Fruit fly (Drosophila melanogaster) whole organism, embryonic: ENCODE results near the gene CG43999.

Source experiments
- BtbVII ChIP-seq: fragments of 200-800 bp; sonication (Bioruptor generic); optimal IDR thresholded peaks from 3 replicates; lab custom pipeline; 2017; ENCODE audit warnings: missing biosample characterization, mild to moderate bottlenecking, missing genetic modification characterization
- CG10209 ChIP-seq: fragments of 200-800 bp; sonication (Bioruptor generic); optimal IDR thresholded peaks from 3 replicates; lab custom pipeline; 2017; ENCODE audit warnings: missing biosample characterization, mild to moderate bottlenecking, missing genetic modification characterization, missing genetic modification reagents
- CG10366 ChIP-seq: fragments of 200-800 bp; sonication (Bioruptor generic); IDR thresholded peaks from 2 replicates; pipeline ENCODE4 v1.3.6; 2022; ENCODE audit warnings: missing biosample characterization, missing genetic modification characterization
- CG11093 ChIP-seq: fragments of 200-800 bp; sonication (Bioruptor generic); IDR thresholded peaks from 3 replicates; pipeline ENCODE4 v1.3.6; 2022; ENCODE audit warnings: missing biosample characterization, missing genetic modification characterization
- CG11695 ChIP-seq: fragments of 200-800 bp; sonication (Bioruptor generic); IDR thresholded peaks from 3 replicates; pipeline ENCODE4 v1.3.6; 2022; ENCODE audit warnings: missing biosample characterization, missing genetic modification characterization
- CG12104 ChIP-seq: fragments of 200-800 bp; sonication (Bioruptor generic); optimal IDR thresholded peaks from 3 replicates; lab custom pipeline; 2016; ENCODE audit warnings: missing biosample characterization, missing genetic modification characterization
- CG12769 ChIP-seq: fragments of 200-800 bp; sonication (Bioruptor generic); optimal IDR thresholded peaks from 2 replicates; lab custom pipeline; 2019; ENCODE audit warnings: missing biosample characterization, mild to moderate bottlenecking, missing genetic modification characterization, moderate library complexity
- CG13296 ChIP-seq: fragments of 200-800 bp; sonication (Bioruptor generic); optimal IDR thresholded peaks from 3 replicates; lab custom pipeline; 2018; ENCODE audit warnings: missing biosample characterization, mild to moderate bottlenecking, missing genetic modification characterization
- CG14441 ChIP-seq: fragments of 200-800 bp; sonication (Bioruptor generic); IDR thresholded peaks from 2 replicates; pipeline ENCODE4 v1.3.6; 2022; ENCODE audit warnings: missing biosample characterization, missing genetic modification characterization
- CG15269 ChIP-seq: fragments of 200-800 bp; sonication (Bioruptor generic); optimal IDR thresholded peaks from 2 replicates; lab custom pipeline; 2018; ENCODE audit warnings: missing biosample characterization, mild to moderate bottlenecking, missing genetic modification characterization, moderate library complexity
- CG1603 ChIP-seq: fragments of 200-800 bp; sonication (Bioruptor generic); optimal IDR thresholded peaks from 2 replicates; lab custom pipeline; 2019; ENCODE audit warnings: missing biosample characterization, mild to moderate bottlenecking, missing genetic modification characterization, moderate library complexity
- CG17359 ChIP-seq: fragments of 200-800 bp; sonication (Bioruptor generic); optimal IDR thresholded peaks from 3 replicates; lab custom pipeline; 2018; ENCODE audit warnings: missing biosample characterization, mild to moderate bottlenecking, missing genetic modification characterization, moderate library complexity
- CG17568 ChIP-seq: fragments of 200-800 bp; sonication (Bioruptor generic); optimal IDR thresholded peaks from 2 replicates; lab custom pipeline; 2018; ENCODE audit warnings: missing biosample characterization, mild to moderate bottlenecking, missing genetic modification characterization, moderate library complexity
- CG18262 ChIP-seq: fragments of 200-800 bp; optimal IDR thresholded peaks from 3 replicates; lab custom pipeline; 2019; ENCODE audit warnings: missing biosample characterization, mild to moderate bottlenecking, missing genetic modification characterization, moderate library complexity
- CG30431 ChIP-seq: fragments of 200-800 bp; sonication (Bioruptor generic); optimal IDR thresholded peaks from 2 replicates; lab custom pipeline; 2017; ENCODE audit warnings: missing biosample characterization, missing genetic modification characterization
- CG31224 ChIP-seq: fragments of 200-800 bp; sonication (Bioruptor generic); IDR thresholded peaks from 2 replicates; pipeline ENCODE4 v1.3.6; 2022; ENCODE audit warnings: missing biosample characterization, missing genetic modification characterization
- CG3726 ChIP-seq: fragments of 200-800 bp; sonication (Bioruptor generic); IDR thresholded peaks from 3 replicates; pipeline ENCODE4, ENCODE4 v1.3.6; 2022; ENCODE audit warnings: missing biosample characterization, missing genetic modification characterization
- CG4282 ChIP-seq: fragments of 200-800 bp; sonication (Bioruptor generic); optimal IDR thresholded peaks from 2 replicates; lab custom pipeline; 2016; ENCODE audit warnings: missing biosample characterization, missing genetic modification characterization
- CG6175 ChIP-seq: fragments of 200-800 bp; sonication (Bioruptor generic); IDR thresholded peaks from 3 replicates; pipeline ENCODE4 v1.3.6; 2022; ENCODE audit warnings: missing biosample characterization, missing genetic modification characterization
- CG8765 ChIP-seq: fragments of 200-800 bp; sonication (Bioruptor generic); IDR thresholded peaks from 2 replicates; pipeline ENCODE4 v1.3.6; 2022; ENCODE audit warnings: missing biosample characterization, missing genetic modification characterization
- CG9609 ChIP-seq: fragments of 200-800 bp; sonication (Bioruptor generic); optimal IDR thresholded peaks from 3 replicates; lab custom pipeline; 2016; ENCODE audit warnings: missing biosample characterization, missing genetic modification characterization
- CkIIα-i1 ChIP-seq: fragments of 200-800 bp; sonication (Bioruptor generic); IDR thresholded peaks from 2 replicates; pipeline ENCODE4 v1.3.6; 2022; ENCODE audit warnings: missing biosample characterization, missing genetic modification characterization
- CoRest ChIP-seq: fragments of 200-800 bp; sonication (Bioruptor generic); optimal IDR thresholded peaks from 3 replicates; lab custom pipeline; 2018; ENCODE audit warnings: missing biosample characterization, mild to moderate bottlenecking, missing genetic modification characterization, moderate library complexity
- D19A ChIP-seq: fragments of 200-800 bp; optimal IDR thresholded peaks from 3 replicates; lab custom pipeline; 2019; ENCODE audit warnings: missing biosample characterization, mild to moderate bottlenecking, missing genetic modification characterization, moderate library complexity
- Deaf1 ChIP-seq: fragments of 200-800 bp; optimal IDR thresholded peaks from 3 replicates; lab custom pipeline; 2019; ENCODE audit warnings: missing biosample characterization, mild to moderate bottlenecking, missing genetic modification characterization, moderate library complexity
- Doc3 ChIP-seq: fragments of 200-800 bp; sonication (Bioruptor generic); IDR thresholded peaks from 3 replicates; pipeline ENCODE4 v1.3.6; 2022; ENCODE audit warnings: missing biosample characterization, missing genetic modification characterization; ENCODE audit not compliant: partially characterized antibody
- Gsc ChIP-seq: fragments of 200-800 bp; sonication (Bioruptor generic); IDR thresholded peaks from 2 replicates; pipeline ENCODE4 v1.3.6; 2022; ENCODE audit warnings: missing biosample characterization, missing genetic modification characterization
- Hr3 ChIP-seq: fragments of 200-800 bp; sonication (Bioruptor generic); optimal IDR thresholded peaks from 3 replicates; lab custom pipeline; 2016; ENCODE audit warnings: missing biosample characterization, missing genetic modification characterization
- Lim3 ChIP-seq: fragments of 200-800 bp; sonication (Bioruptor generic); IDR thresholded peaks from 2 replicates; pipeline ENCODE4 v1.3.6; 2022; ENCODE audit warnings: missing biosample characterization, missing genetic modification characterization
- Ravus ChIP-seq: fragments of 200-800 bp; sonication (Bioruptor generic); IDR thresholded peaks from 2 replicates; pipeline ENCODE4 v1.3.6; 2022; ENCODE audit warnings: missing biosample characterization, missing genetic modification characterization
- Sox100B ChIP-seq: fragments of 200-800 bp; sonication (Bioruptor generic); optimal IDR thresholded peaks from 3 replicates; lab custom pipeline; 2018; ENCODE audit warnings: missing biosample characterization, mild to moderate bottlenecking, missing genetic modification characterization
- Sry-δ ChIP-seq: fragments of 200-800 bp; sonication (Bioruptor generic); optimal IDR thresholded peaks from 2 replicates; lab custom pipeline; 2016; ENCODE audit warnings: missing biosample characterization, missing genetic modification characterization
- ac ChIP-seq: fragments of 200-800 bp; sonication (Bioruptor generic); optimal IDR thresholded peaks from 3 replicates; lab custom pipeline; 2017; ENCODE audit warnings: missing biosample characterization, mild to moderate bottlenecking, missing genetic modification characterization
- aop ChIP-seq: fragments of 200-800 bp; sonication (Bioruptor generic); IDR thresholded peaks from 2 replicates; pipeline ENCODE4 v1.3.6; 2022; ENCODE audit warnings: missing biosample characterization, missing genetic modification characterization
- ap ChIP-seq: fragments of 200-800 bp; sonication (Bioruptor generic); IDR thresholded peaks from 2 replicates; pipeline ENCODE4 v1.3.6; 2022; ENCODE audit warnings: missing biosample characterization, missing genetic modification characterization
- ash1 ChIP-seq: fragments of 200-800 bp; sonication (Bioruptor generic); optimal IDR thresholded peaks from 2 replicates; lab custom pipeline; 2018; ENCODE audit warnings: missing biosample characterization, mild to moderate bottlenecking, missing genetic modification characterization
- br ChIP-seq: fragments of >200 bp; optimal IDR thresholded peaks from 2 replicates; lab custom pipeline; 2017
- crp ChIP-seq, 2 experiments: fragments of 200-800 bp; sonication (Bioruptor generic); optimal IDR thresholded peaks; 2 replicates in 1 of 2; 3 replicates in 1 of 2; lab custom pipeline; 2017; ENCODE audit warnings: missing biosample characterization in 2 of 2, missing genetic modification characterization in 2 of 2, mild to moderate bottlenecking in 1 of 2, moderate library complexity in 1 of 2
- danr ChIP-seq: fragments of 200-800 bp; sonication (Bioruptor generic); IDR thresholded peaks from 2 replicates; pipeline ENCODE4 v1.3.6; 2022; ENCODE audit warnings: missing biosample characterization, missing genetic modification characterization
- ewg ChIP-seq: fragments of 200-800 bp; sonication (Bioruptor generic); optimal IDR thresholded peaks from 3 replicates; lab custom pipeline; 2017; ENCODE audit warnings: mild to moderate bottlenecking, missing biosample characterization, missing genetic modification reagents, missing genetic modification characterization
- lov ChIP-seq, 2 experiments: fragments of 200-800 bp in 1 of 2; fragments of >200 bp in 1 of 2; sonication (Bioruptor generic) in 1 of 2; IDR thresholded peaks in 1 of 2; optimal IDR thresholded peaks in 1 of 2; 2 replicates in 1 of 2; 3 replicates in 1 of 2; pipeline versions ENCODE4 v1.3.6 to Lab custom; 2017 to 2022; ENCODE audit warnings: missing biosample characterization in 1 of 2, missing genetic modification characterization in 1 of 2
- mld ChIP-seq: fragments of 200-800 bp; sonication (Bioruptor generic); IDR thresholded peaks from 3 replicates; pipeline ENCODE4 v1.3.6; 2022; ENCODE audit warnings: missing biosample characterization, missing genetic modification characterization; ENCODE audit not compliant: partially characterized antibody
- onecut ChIP-seq: fragments of 200-800 bp; sonication (Bioruptor generic); IDR thresholded peaks from 2 replicates; pipeline ENCODE4 v1.3.6; 2022; ENCODE audit warnings: missing biosample characterization, missing genetic modification characterization
- peb ChIP-seq: fragments of 200-800 bp; sonication (Bioruptor generic); IDR thresholded peaks from 2 replicates; pipeline ENCODE4 v1.3.6; 2022; ENCODE audit warnings: missing biosample characterization, missing genetic modification characterization
- slou ChIP-seq: fragments of 200-800 bp; sonication (Bioruptor generic); optimal IDR thresholded peaks from 3 replicates; lab custom pipeline; 2016; ENCODE audit warnings: missing biosample characterization, missing genetic modification characterization
- twi ChIP-seq: fragments of 200-800 bp; optimal IDR thresholded peaks from 2 replicates; lab custom pipeline; 2019; ENCODE audit warnings: missing biosample characterization, mild to moderate bottlenecking, missing genetic modification characterization, moderate library complexity
- wor ChIP-seq: fragments of 200-800 bp; sonication (Bioruptor generic); IDR thresholded peaks from 2 replicates; pipeline ENCODE4 v1.3.6; 2022; ENCODE audit warnings: missing biosample characterization, missing genetic modification characterization
- zen ChIP-seq: fragments of 200-800 bp; sonication (Bioruptor generic); optimal IDR thresholded peaks from 3 replicates; lab custom pipeline; 2018; ENCODE audit warnings: missing biosample characterization, mild to moderate bottlenecking, missing genetic modification characterization, moderate library complexity

The CG43999 gene

dm6 chr3R:23933684-23934575 is 5.1 kb upstream of the CG43999 start, which contains the start of gene CG5854 (continued):
- TF ChIP-seq CG6175 (no peak), Ravus (GFP tag; lab: Robert Waterston, UW) (no peak; the same call in 1 of the 2 replicates), lov (optimal IDR thresholded peaks at IDR 0.05; lab: Kevin White, UChicago) (no peak), lov (GFP tag; IDR thresholded peaks at IDR 0.05; lab: Robert Waterston, UW) (peak; percentile 88), CG10209 (peak; percentile 68), twi (tag; lab: Kevin White, UChicago) (peak; percentile 15), zen (peak; percentile 11), CG11695 (GFP tag; lab: Robert Waterston, UW) (peak; percentile 81), Sox100B (peak; percentile 52), CG18262 (peak; percentile 80), Sry-δ (GFP tag; lab: Kevin White, UChicago) (peak; percentile 48), CG10366 (GFP tag; lab: Robert Waterston, UW) (peak; percentile 49), crp (GFP tag; optimal IDR thresholded peaks at IDR 0.05; lab: Kevin White, UChicago) (no peak), CoRest (tag; lab: Kevin White, UChicago) (peak; percentile 52), CG4282 (peak; percentile 60), Hr3 (GFP tag; lab: Kevin White, UChicago) (peak; percentile 47), CG13296 (GFP tag; lab: Kevin White, UChicago) (peak; percentile 30), Doc3 (GFP tag; lab: Robert Waterston, UW) (no peak), CG14441 (peak; percentile 62; the same call in 1 of the 2 replicates), mld (0 out of 3 replicates have a peak, but pooled peaks have one; percentile 19), CG1603 (tag; lab: Kevin White, UChicago) (peak; percentile 92), CG15269 (tag; lab: Kevin White, UChicago) (peak; percentile 77), CG12769 (peak; percentile 78), slou (GFP tag; lab: Kevin White, UChicago) (no peak), CG12104 (GFP tag; lab: Kevin White, UChicago) (no peak), ash1 (GFP tag; lab: Kevin White, UChicago) (no peak), CG3726 (GFP tag; lab: Robert Waterston, UW) (peak; percentile 70; the same call in 1 of the 3 replicates), CG8765 (GFP tag; lab: Robert Waterston, UW) (no peak), ac (no peak), Lim3 (GFP tag; lab: Robert Waterston, UW) (0 out of 2 replicates have a peak, but pooled peaks have one; percentile 20), wor (GFP tag; lab: Robert Waterston, UW) (peak; percentile 48), ewg (peak; percentile 73), Deaf1 (tag; lab: Kevin White, UChicago) (peak; percentile 18), aop (GFP tag; lab: Robert Waterston, UW) (peak; percentile 50; the same call in 1 of the 2 replicates), peb (0 out of 2 replicates have a peak, but pooled peaks have one; percentile 29), CkIIα-i1 (GFP tag; lab: Robert Waterston, UW) (no peak), CG17568 (GFP tag; lab: Kevin White, UChicago) (peak; percentile 95), CG9609 (GFP tag; lab: Kevin White, UChicago) (peak; percentile 61), Gsc (GFP tag; lab: Robert Waterston, UW) (no peak), D19A (tag; lab: Kevin White, UChicago) (peak; percentile 51), onecut (GFP tag; lab: Robert Waterston, UW) (peak; percentile 67), CG11093 (GFP tag; lab: Robert Waterston, UW) (0 out of 3 replicates have a peak, but pooled peaks have one; percentile 53), BtbVII (GFP tag; lab: Kevin White, UChicago) (peak; percentile 76), CG30431 (GFP tag; lab: Kevin White, UChicago) (peak; percentile 76), br (no peak), CG17359 (tag; lab: Kevin White, UChicago) (peak; percentile 74), danr (GFP tag; lab: Robert Waterston, UW) (peak; percentile 35; the same call in 1 of the 2 replicates), ap (GFP tag; lab: Robert Waterston, UW) (peak; percentile 75), CG31224 (GFP tag; lab: Robert Waterston, UW) (no peak)
